Fruit fly (Drosophila melanogaster): Measurements from ENCODE around the gene Eip63F-1.

The Eip63F-1 gene

dm6 chr3L:3928205-3928942, 7.0 kb downstream of the Eip63F-1 start (continued):
- TF ChIP-seq Hr39 (GFP tag; optimal IDR thresholded peaks at IDR 0.05): peak; percentile 95
- TF ChIP-seq Lpt (GFP tag; optimal IDR thresholded peaks at IDR 0.05): peak; percentile 53
- TF ChIP-seq Hr38 (GFP tag; optimal IDR thresholded peaks at IDR 0.05): no peak
- TF ChIP-seq acj6 (GFP tag; optimal IDR thresholded peaks at IDR 0.05): peak; percentile 87
- TF ChIP-seq CG15336 (GFP tag; IDR thresholded peaks at IDR 0.05): peak; percentile 78
- peak; percentile 55 for TF ChIP-seq Ets96B (tag; optimal IDR thresholded peaks at IDR 0.05)
- peak; percentile 92 for TF ChIP-seq vri (GFP tag; optimal IDR thresholded peaks at IDR 0.05)
- peak in 1 of 2 experiments; percentile 35 for TF ChIP-seq ss (GFP tag; optimal IDR thresholded peaks at IDR 0.05)
- no peak for TF ChIP-seq CG3032 (tag; optimal IDR thresholded peaks at IDR 0.05)
- TF ChIP-seq CG10669 (GFP tag; optimal IDR thresholded peaks at IDR 0.05): peak; percentile 60
- peak; percentile 93 for TF ChIP-seq Eip78C (GFP tag)
- peak; percentile 78 for TF ChIP-seq Hr4 (GFP tag; optimal IDR thresholded peaks at IDR 0.05)
- TF ChIP-seq CG11294 (GFP tag; IDR thresholded peaks at IDR 0.05): peak; percentile 37; the same call in 1 of the 2 replicates
- TF ChIP-seq Ets21C (GFP tag; optimal IDR thresholded peaks at IDR 0.05): peak; percentile 81
- peak; percentile 84 for TF ChIP-seq achi (GFP tag; optimal IDR thresholded peaks at IDR 0.05)
- TF ChIP-seq spab (GFP tag; optimal IDR thresholded peaks at IDR 0.05): peak; percentile 27
- TF ChIP-seq Met (GFP tag; optimal IDR thresholded peaks at IDR 0.05): peak; percentile 93
- peak; percentile 18 for TF ChIP-seq fd85E (GFP tag; optimal IDR thresholded peaks at IDR 0.05)
- peak; percentile 83 for TF ChIP-seq CG11902 (GFP tag; optimal IDR thresholded peaks at IDR 0.05)
- TF ChIP-seq CG8119 (GFP tag; IDR thresholded peaks at IDR 0.05): peak; percentile 82
- TF ChIP-seq CG6792 (GFP tag; optimal IDR thresholded peaks at IDR 0.05): peak; percentile 85
- TF ChIP-seq CG10631 (GFP tag; optimal IDR thresholded peaks at IDR 0.05): peak; percentile 68
- peak; percentile 69 for TF ChIP-seq Eip93F (GFP tag; optimal IDR thresholded peaks at IDR 0.05)
- TF ChIP-seq Sox14 (GFP tag; optimal IDR thresholded peaks at IDR 0.05): peak; percentile 90
- TF ChIP-seq esn (GFP tag; optimal IDR thresholded peaks at IDR 0.05): peak; percentile 92
- TF ChIP-seq CG3919 (GFP tag; optimal IDR thresholded peaks at IDR 0.05): peak; percentile 80
- TF ChIP-seq cyc (GFP tag; optimal IDR thresholded peaks at IDR 0.05): peak; percentile 89
- peak; percentile 86 for TF ChIP-seq topi (GFP tag; optimal IDR thresholded peaks at IDR 0.05)
- TF ChIP-seq Sox102F (GFP tag; optimal IDR thresholded peaks at IDR 0.05): peak; percentile 91
- peak; percentile 55 for TF ChIP-seq CG4318 (GFP tag; optimal IDR thresholded peaks at IDR 0.05)
- TF ChIP-seq CG7368 (GFP tag; optimal IDR thresholded peaks at IDR 0.05): peak; percentile 73
- TF ChIP-seq net (GFP tag; optimal IDR thresholded peaks at IDR 0.05): peak; percentile 80
- peak; percentile 55 for TF ChIP-seq fkh (GFP tag; optimal IDR thresholded peaks at IDR 0.05)
- TF ChIP-seq CG6808 (GFP tag; optimal IDR thresholded peaks at IDR 0.05): peak; percentile 29
- peak; percentile 51 to 62 for TF ChIP-seq salr (GFP tag; optimal IDR thresholded peaks at IDR 0.05)
- peak; percentile 86 for TF ChIP-seq Sox15 (GFP tag; optimal IDR thresholded peaks at IDR 0.05)
- TF ChIP-seq CG16779 (tag; optimal IDR thresholded peaks at IDR 0.05): peak; percentile 16

- no peak for TF ChIP-seq CG7368 (GFP tag; optimal IDR thresholded peaks at IDR 0.05)
- no peak for TF ChIP-seq Sox14 (GFP tag; optimal IDR thresholded peaks at IDR 0.05)
- no peak for TF ChIP-seq Ets21C (GFP tag; optimal IDR thresholded peaks at IDR 0.05)
- no peak for TF ChIP-seq CG6163 (GFP tag; IDR thresholded peaks at IDR 0.05)
- TF ChIP-seq svp (GFP tag): no peak
- no peak for TF ChIP-seq esn (GFP tag; optimal IDR thresholded peaks at IDR 0.05)
- TF ChIP-seq CG3032 (tag; optimal IDR thresholded peaks at IDR 0.05): no peak
- no peak for TF ChIP-seq CG11762 (GFP tag; optimal IDR thresholded peaks at IDR 0.05; ENCODE audit: insufficient read depth)
- no peak for TF ChIP-seq eg (GFP tag; IDR thresholded peaks at IDR 0.05)
- no peak for TF ChIP-seq CG6808 (GFP tag; optimal IDR thresholded peaks at IDR 0.05)
- TF ChIP-seq CG31627 (GFP tag; optimal IDR thresholded peaks at IDR 0.05): no peak
- TF ChIP-seq CG8319 (GFP tag; optimal IDR thresholded peaks at IDR 0.05): no peak
- no peak for TF ChIP-seq vri (GFP tag; optimal IDR thresholded peaks at IDR 0.05)
- TF ChIP-seq CG11294 (GFP tag; IDR thresholded peaks at IDR 0.05): no peak
- no peak for TF ChIP-seq CG10669 (GFP tag; optimal IDR thresholded peaks at IDR 0.05)
- no peak for TF ChIP-seq CG6276 (GFP tag; optimal IDR thresholded peaks at IDR 0.05)
- no peak for TF ChIP-seq Hr39 (GFP tag; optimal IDR thresholded peaks at IDR 0.05)
Measured at dm6 chr3L:3927462-3927861, 8.0 kb downstream of the Eip63F-1 start.

All from whole organism, prepupa.